Worm (Caenorhabditis elegans): ENCODE data around the gene C08B6.5.

Gene C08B6.5

DNA sequence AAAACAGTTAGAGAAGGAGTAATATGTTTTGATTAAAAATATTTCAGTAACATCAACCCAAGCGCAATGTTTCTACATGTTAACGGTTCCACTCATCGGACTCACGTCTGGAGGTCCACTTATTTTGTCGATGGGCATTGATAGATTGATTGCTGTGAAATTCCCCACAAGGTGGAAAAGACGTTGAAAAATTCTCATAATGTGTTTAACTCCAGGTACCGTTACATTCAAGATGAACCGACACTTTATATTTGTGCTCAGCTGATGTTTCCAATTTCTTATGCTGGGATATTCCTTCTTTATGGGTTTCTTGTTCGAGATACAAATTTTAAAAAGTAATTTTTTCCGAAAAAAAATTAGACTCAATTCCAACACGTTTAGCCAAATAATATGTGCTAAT is 35.5 kb downstream of the C08B6.5 start:
- TF ChIP-seq dmd-4 (tag; optimal IDR thresholded peaks at IDR 0.05): no peak
- TF ChIP-seq nhr-23 (tag; optimal IDR thresholded peaks at IDR 0.05): no peak
- no peak for TF ChIP-seq mab-5 (tag; optimal IDR thresholded peaks at IDR 0.05)
- no peak for TF ChIP-seq ceh-82 (tag; optimal IDR thresholded peaks at IDR 0.05)
- no peak for TF ChIP-seq nhr-10 (tag; optimal IDR thresholded peaks at IDR 0.05)
- no peak for TF ChIP-seq unc-39 (tag; optimal IDR thresholded peaks at IDR 0.05)
- no peak for TF ChIP-seq ama-1 (optimal IDR thresholded peaks at IDR 0.05)
- TF ChIP-seq nhr-237 (tag; optimal IDR thresholded peaks at IDR 0.05): no peak
- no peak for TF ChIP-seq F13H6.1 (tag; optimal IDR thresholded peaks at IDR 0.05)
- no peak for TF ChIP-seq nhr-77 (tag; optimal IDR thresholded peaks at IDR 0.05)
- no peak for TF ChIP-seq gmeb-1 (tag; optimal IDR thresholded peaks at IDR 0.05)
- TF ChIP-seq nhr-129 (tag; optimal IDR thresholded peaks at IDR 0.05): no peak
- TF ChIP-seq sma-3 (GFP tag; optimal IDR thresholded peaks at IDR 0.05): no peak
- TF ChIP-seq elt-3 (tag; optimal IDR thresholded peaks at IDR 0.05): no peak
- TF ChIP-seq mdl-1 (tag; optimal IDR thresholded peaks at IDR 0.05): no peak
- no peak for TF ChIP-seq alr-1 (tag; optimal IDR thresholded peaks at IDR 0.05)
- TF ChIP-seq nhr-6 (tag; optimal IDR thresholded peaks at IDR 0.05): no peak
- TF ChIP-seq ztf-11 (tag; optimal IDR thresholded peaks at IDR 0.05): no peak

DNA sequence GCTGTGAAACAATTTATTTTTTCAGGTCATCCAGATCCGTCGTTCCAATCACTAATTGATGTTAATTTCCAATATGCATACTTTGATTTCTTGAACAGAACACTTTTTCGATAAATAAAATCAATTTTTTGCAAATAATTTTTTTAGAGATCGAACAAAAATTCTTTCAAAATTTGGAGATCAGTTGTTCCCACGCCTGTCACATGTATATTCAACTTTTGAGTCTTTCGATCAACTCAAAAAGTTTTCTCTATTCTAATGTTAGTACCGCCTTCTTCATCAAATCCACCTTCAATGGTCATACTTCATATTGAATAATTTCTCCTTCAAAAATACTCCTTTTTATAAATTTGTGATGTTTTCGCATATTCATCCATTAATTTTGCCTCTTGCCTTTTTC is 37.1 kb downstream of the C08B6.5 start, which contains the start of gene srsx-29:
Gene srsx-29, plus strand, starts transcription at position 301 of the 400 bp plus-strand sequence.
- no peak for TF ChIP-seq elt-1 (tag; optimal IDR thresholded peaks at IDR 0.05)
- TF ChIP-seq sma-9 (GFP tag; optimal IDR thresholded peaks at IDR 0.05): no peak
- TF ChIP-seq sma-9 (tag; optimal IDR thresholded peaks at IDR 0.05): no peak
- no peak for TF ChIP-seq blmp-1 (tag; optimal IDR thresholded peaks at IDR 0.05; ENCODE audit: insufficient read depth)
- no peak for TF ChIP-seq C34F6.9 (tag; optimal IDR thresholded peaks at IDR 0.05)
- no peak for TF ChIP-seq elt-3 (tag; optimal IDR thresholded peaks at IDR 0.05)
- TF ChIP-seq R02D3.7 (tag; optimal IDR thresholded peaks at IDR 0.05): no peak
- TF ChIP-seq ztf-11 (tag; optimal IDR thresholded peaks at IDR 0.05): no peak
- TF ChIP-seq unc-39 (tag; optimal IDR thresholded peaks at IDR 0.05): no peak
- TF ChIP-seq F13H6.1 (tag; optimal IDR thresholded peaks at IDR 0.05): no peak
- no peak for TF ChIP-seq sem-4 (tag; optimal IDR thresholded peaks at IDR 0.05)
- TF ChIP-seq ceh-82 (tag; optimal IDR thresholded peaks at IDR 0.05): no peak

DNA sequence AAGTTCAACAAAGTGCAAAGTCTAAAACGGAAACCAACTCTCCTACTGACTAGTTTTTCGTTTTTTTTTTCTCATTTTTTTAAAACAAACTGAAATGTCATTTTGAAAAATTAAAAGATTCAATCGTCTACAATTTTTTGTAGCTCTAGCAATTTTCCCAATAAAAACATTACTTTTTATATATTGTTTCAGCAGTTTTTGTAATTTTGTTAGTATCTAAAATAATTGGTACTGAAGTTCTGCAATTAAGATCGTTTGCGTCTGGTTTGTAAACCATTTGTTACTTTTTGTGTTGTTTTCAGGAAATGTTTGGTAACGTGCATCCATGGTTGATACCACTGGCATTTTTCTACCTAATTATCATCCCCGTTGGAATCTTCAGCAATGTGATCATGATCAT is 41.0 kb downstream of the C08B6.5 start, which contains the start of gene srsx-30:
Gene srsx-30, plus strand, starts transcription at position 301 of the 400 bp plus-strand sequence.
- TF ChIP-seq unc-39 (tag; optimal IDR thresholded peaks at IDR 0.05) (no peak), skn-1 (tag; optimal IDR thresholded peaks at IDR 0.05) (no peak)

DNA sequence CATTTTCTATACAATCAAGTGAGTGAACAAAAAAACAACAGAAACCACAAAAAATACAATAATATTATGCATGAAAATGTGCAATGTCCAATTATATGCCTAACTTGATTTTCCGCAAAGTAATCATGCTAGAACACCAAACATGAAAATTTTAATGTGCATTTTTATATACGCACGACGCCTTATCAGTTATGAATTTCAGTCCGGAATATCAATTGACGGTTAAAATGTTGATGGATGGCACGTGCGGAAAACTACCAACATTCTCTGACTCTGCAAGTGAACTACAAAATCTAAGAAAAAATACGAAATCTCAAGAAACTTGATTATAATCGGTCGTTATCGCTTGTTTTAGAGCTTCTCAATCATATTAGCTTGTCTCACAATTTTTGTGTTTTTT is 42.4 kb downstream of the C08B6.5 start:
- TF ChIP-seq fos-1 (tag; optimal IDR thresholded peaks at IDR 0.05): peak; percentile 65
- no peak for TF ChIP-seq nhr-129 (tag; optimal IDR thresholded peaks at IDR 0.05)
- no peak for TF ChIP-seq alr-1 (tag; optimal IDR thresholded peaks at IDR 0.05)
- TF ChIP-seq sem-4 (tag; optimal IDR thresholded peaks at IDR 0.05): no peak
- peak; percentile 36 for TF ChIP-seq sma-9 (GFP tag; optimal IDR thresholded peaks at IDR 0.05)
- no peak for TF ChIP-seq sma-9 (tag; optimal IDR thresholded peaks at IDR 0.05)
- no peak for TF ChIP-seq unc-55 (GFP tag; optimal IDR thresholded peaks at IDR 0.05)
- no peak for TF ChIP-seq nhr-6 (tag; optimal IDR thresholded peaks at IDR 0.05)
- TF ChIP-seq peb-1 (tag; optimal IDR thresholded peaks at IDR 0.05): no peak
- TF ChIP-seq zag-1 (tag; optimal IDR thresholded peaks at IDR 0.05): no peak
- TF ChIP-seq blmp-1 (tag; optimal IDR thresholded peaks at IDR 0.05; ENCODE audit: insufficient read depth): no peak
- TF ChIP-seq lin-13 (GFP tag; optimal IDR thresholded peaks at IDR 0.05): no peak
- TF ChIP-seq ZK546.5 (tag; optimal IDR thresholded peaks at IDR 0.05): no peak

DNA sequence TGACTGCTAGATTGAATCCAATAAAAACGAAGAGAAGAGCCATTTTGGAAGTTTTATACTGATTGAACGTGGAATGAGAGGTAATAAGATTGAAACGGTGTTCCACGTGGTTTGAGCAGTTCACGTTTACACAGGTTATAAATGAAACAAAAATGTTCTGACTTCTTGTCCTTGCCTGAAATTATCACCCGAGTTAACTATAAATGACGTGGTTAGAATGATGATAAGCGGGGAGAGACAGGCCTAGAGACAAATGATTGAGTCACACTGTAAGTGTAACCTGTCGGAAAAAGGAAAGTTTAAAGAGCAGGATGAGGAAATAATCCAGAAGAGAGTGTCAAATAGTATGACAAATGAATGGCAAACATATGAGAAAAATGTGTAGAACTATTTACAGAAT is 43.4 kb downstream of the C08B6.5 start, which contains the start of gene C51E3.10:
Gene C51E3.10, minus strand, starts transcription at position 181 of the 400 bp plus-strand sequence.
- TF ChIP-seq elt-1 (tag; optimal IDR thresholded peaks at IDR 0.05): no peak
- TF ChIP-seq lin-39 (tag; optimal IDR thresholded peaks at IDR 0.05): no peak
- no peak for TF ChIP-seq mbf-1 (tag; optimal IDR thresholded peaks at IDR 0.05)
- peak; percentile 36 for TF ChIP-seq skn-1 (tag; optimal IDR thresholded peaks at IDR 0.05)
- peak; percentile 67 for TF ChIP-seq crh-2 (tag; optimal IDR thresholded peaks at IDR 0.05)
- no peak for TF ChIP-seq nhr-10 (tag; optimal IDR thresholded peaks at IDR 0.05)
- no peak for TF ChIP-seq peb-1 (tag; optimal IDR thresholded peaks at IDR 0.05)
- TF ChIP-seq Y55F3AM.14 (GFP tag; optimal IDR thresholded peaks at IDR 0.05): no peak
- no peak for TF ChIP-seq unc-55 (GFP tag; optimal IDR thresholded peaks at IDR 0.05)
- no peak for TF ChIP-seq zag-1 (tag; optimal IDR thresholded peaks at IDR 0.05)
- TF ChIP-seq mdl-1 (tag; optimal IDR thresholded peaks at IDR 0.05): peak in 1 of 2 experiments; percentile 14
- no peak for TF ChIP-seq ceh-16 (tag; optimal IDR thresholded peaks at IDR 0.05)
- no peak for TF ChIP-seq nhr-77 (tag; optimal IDR thresholded peaks at IDR 0.05)
- no peak for TF ChIP-seq C34F6.9 (tag; optimal IDR thresholded peaks at IDR 0.05)
- peak; percentile 94 for TF ChIP-seq fos-1 (tag; optimal IDR thresholded peaks at IDR 0.05)
- TF ChIP-seq elt-3 (tag; optimal IDR thresholded peaks at IDR 0.05): no peak
- TF ChIP-seq ztf-4 (tag; optimal IDR thresholded peaks at IDR 0.05): no peak
- no peak for TF ChIP-seq nhr-23 (tag; optimal IDR thresholded peaks at IDR 0.05)
- no peak for TF ChIP-seq ceh-82 (tag; optimal IDR thresholded peaks at IDR 0.05)
- TF ChIP-seq nhr-11 (tag; optimal IDR thresholded peaks at IDR 0.05): no peak
- peak; percentile 69 for TF ChIP-seq sma-9 (GFP tag; optimal IDR thresholded peaks at IDR 0.05)
- TF ChIP-seq sma-9 (tag; optimal IDR thresholded peaks at IDR 0.05): no peak

Data from whole organism, L2 larva.